Fruit fly (Drosophila melanogaster) whole organism, larva: Measurements from ENCODE around the gene CG15916.

Source experiments
- noc ChIP-seq: fragments of 200-800 bp; sonication (Bioruptor generic); optimal IDR thresholded peaks from 3 replicates; lab custom pipeline; 2019; ENCODE audit warnings: missing biosample characterization, mild to moderate bottlenecking, missing genetic modification characterization, moderate library complexity

The CG15916 gene

dm6 chrX:15870777-15871757, 19.3 kb upstream of the CG15916 start:
- TF ChIP-seq noc (tag; lab: Kevin White, UChicago), result no peak

- TF ChIP-seq noc (tag; lab: Kevin White, UChicago), result no peak
These were observed 16.0 kb upstream of the CG15916 start for dm6 chrX:15874437-15874836.

dm6 chrX:15875569-15875968, 14.8 kb upstream of the CG15916 start:
- TF ChIP-seq noc (tag; lab: Kevin White, UChicago), result no peak

dm6 chrX:15886411-15887246, 3.8 kb upstream of the CG15916 start:
- no peak for TF ChIP-seq noc (tag; lab: Kevin White, UChicago)

- TF ChIP-seq noc (tag; lab: Kevin White, UChicago), result no peak
These were observed 3.2 kb upstream of the CG15916 start, which contains the start of gene tay for dm6 chrX:15887247-15887616. TSS of gene tay (minus strand) at chrX:15887311.

- TF ChIP-seq noc (tag; lab: Kevin White, UChicago), result no peak
These were observed 1.6 kb upstream of the CG15916 start for dm6 chrX:15888763-15889162.

dm6 chrX:15891606-15892345, 1.4 kb downstream of the CG15916 start, which contains the start of gene shi:
TSS of gene shi (plus strand) at chrX:15892116.
- TF ChIP-seq noc (tag; lab: Kevin White, UChicago), result no peak

- no peak for TF ChIP-seq noc (tag; lab: Kevin White, UChicago)
These were observed 3.4 kb downstream of the CG15916 start for dm6 chrX:15893732-15894264.

dm6 chrX:15909564-15910284, 19.3 kb downstream of the CG15916 start, which contains the start of gene CycD:
TSS of gene CycD (minus strand) at chrX:15909676.
- TF ChIP-seq noc (tag; lab: Kevin White, UChicago), result no peak

- TF ChIP-seq noc (tag; lab: Kevin White, UChicago), result no peak
These were observed 20.2 kb downstream of the CG15916 start, which contains the start of gene Lrp4 for dm6 chrX:15910570-15910969. TSS of gene Lrp4 (plus strand) at chrX:15910870.

dm6 chrX:15921655-15922054, 31.3 kb downstream of the CG15916 start, which contains the start of gene CG8916:
TSS of gene CG8916 (plus strand) at chrX:15921955.
- no peak for TF ChIP-seq noc (tag; lab: Kevin White, UChicago)

- no peak for TF ChIP-seq noc (tag; lab: Kevin White, UChicago)
These were observed 34.4 kb downstream of the CG15916 start, which contains the start of gene Lcch3 for dm6 chrX:15924805-15925204. TSS of gene Lcch3 (plus strand) at chrX:15925105.

- no peak for TF ChIP-seq noc (tag; lab: Kevin White, UChicago)
These were observed 43.3 kb downstream of the CG15916 start, which contains the start of gene Ranbp16 for dm6 chrX:15933504-15934225. TSS of gene Ranbp16 (minus strand) at chrX:15933867.

dm6 chrX:15934226-15934547, 43.8 kb downstream of the CG15916 start:
- TF ChIP-seq noc (tag; lab: Kevin White, UChicago), result no peak
